Fruit fly (Drosophila melanogaster) whole organism, larva: Measurements from ENCODE around the gene EMC6.

Source experiments
- noc ChIP-seq: fragments of 200-800 bp; sonication (Bioruptor generic); optimal IDR thresholded peaks from 3 replicates; lab custom pipeline; 2019; ENCODE audit warnings: missing biosample characterization, mild to moderate bottlenecking, missing genetic modification characterization, moderate library complexity

Gene EMC6

DNA sequence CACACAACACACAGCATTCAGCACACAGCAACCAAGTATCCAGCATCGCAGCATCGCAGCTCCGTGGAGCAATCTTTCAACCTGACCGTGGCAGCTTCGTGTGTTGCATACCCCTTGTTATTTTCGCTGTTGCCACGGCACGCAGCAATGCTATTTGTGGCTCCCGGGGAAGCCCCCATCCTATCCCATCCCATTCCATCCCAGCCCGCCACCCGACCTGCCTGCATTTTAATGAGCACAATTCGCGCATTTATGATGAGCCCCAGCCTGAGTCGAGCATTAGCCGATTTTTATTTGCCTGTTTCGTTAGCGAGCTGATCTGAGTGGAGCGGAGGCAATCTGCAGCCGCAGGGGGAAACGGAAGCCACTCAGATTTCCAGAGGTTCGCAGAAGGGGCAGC lies 25.2 kb downstream of the EMC6 start:
- no peak for TF ChIP-seq noc (tag; lab: Kevin White, UChicago)

DNA sequence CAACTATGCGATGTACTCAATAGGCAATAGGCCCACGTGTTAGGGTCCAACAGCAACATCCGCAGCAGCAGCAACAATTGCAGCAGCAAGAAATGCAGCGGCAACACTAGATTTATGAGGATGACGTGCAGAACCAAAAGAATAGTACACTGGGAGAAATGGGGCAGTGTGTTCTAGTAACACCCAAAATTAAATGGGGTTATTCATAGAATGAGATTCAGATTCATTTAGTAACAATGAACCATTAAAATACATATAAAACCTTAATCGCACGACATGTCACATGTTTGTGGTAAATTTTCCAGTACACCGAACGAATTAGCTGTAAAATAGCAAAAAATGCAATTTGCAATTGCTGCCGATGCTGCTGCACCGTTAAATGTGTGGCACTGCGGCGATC lies 27.5 kb downstream of the EMC6 start:
- no peak for TF ChIP-seq noc (tag; lab: Kevin White, UChicago)

DNA sequence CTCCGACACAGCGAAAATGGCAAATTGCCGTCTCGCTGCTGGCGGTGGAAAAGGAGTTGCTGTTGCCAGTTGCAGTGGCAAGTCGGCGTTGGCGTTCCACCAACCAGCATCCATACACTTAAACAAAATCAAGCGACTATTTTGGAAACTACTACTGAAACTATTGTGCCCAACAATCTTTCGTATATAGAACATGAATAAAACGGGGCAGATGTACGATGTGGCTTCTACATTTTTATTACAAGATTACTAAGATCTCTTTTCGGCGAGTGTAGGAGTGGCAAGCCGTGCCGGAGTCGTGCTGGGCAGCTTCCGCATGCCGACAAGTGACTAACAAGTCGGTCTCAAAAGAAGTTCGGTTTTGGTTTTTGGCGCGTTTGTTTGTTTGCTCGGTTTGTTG lies 28.3 kb downstream of the EMC6 start:
- no peak for TF ChIP-seq noc (tag; lab: Kevin White, UChicago)

DNA sequence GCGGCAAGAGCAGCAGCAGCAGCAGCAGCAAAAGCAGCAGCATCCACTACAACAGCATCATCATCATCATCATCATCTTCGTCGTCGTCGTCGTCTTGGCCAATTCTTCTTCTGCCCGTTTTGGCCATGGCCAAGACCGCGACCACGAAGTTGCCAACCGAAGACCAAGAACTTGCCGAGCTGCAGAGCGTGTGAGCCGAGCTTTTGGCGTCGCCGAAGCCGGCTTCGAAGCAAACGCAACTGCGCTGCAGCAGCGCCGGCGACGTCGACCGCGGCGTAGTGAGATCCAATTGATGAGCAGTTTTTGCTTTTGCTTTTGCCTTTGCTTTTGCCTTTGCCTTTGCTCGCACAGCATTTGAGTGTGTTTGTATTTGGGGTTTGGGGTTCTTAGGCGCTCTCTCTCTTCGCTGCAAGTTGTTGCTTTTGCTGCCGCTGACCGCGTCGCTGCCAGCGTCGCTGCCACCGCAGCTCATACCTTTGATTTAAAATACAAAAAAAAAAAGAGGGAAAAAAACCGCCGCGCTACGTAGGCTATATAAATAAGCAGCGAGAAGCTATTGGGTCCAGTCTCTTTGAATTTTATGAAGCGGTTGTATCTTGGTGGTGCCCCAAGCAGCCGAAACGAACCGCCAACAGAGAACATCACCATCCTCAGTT lies 39.7 kb downstream of the EMC6 start:
- no peak for TF ChIP-seq noc (tag; lab: Kevin White, UChicago)

DNA sequence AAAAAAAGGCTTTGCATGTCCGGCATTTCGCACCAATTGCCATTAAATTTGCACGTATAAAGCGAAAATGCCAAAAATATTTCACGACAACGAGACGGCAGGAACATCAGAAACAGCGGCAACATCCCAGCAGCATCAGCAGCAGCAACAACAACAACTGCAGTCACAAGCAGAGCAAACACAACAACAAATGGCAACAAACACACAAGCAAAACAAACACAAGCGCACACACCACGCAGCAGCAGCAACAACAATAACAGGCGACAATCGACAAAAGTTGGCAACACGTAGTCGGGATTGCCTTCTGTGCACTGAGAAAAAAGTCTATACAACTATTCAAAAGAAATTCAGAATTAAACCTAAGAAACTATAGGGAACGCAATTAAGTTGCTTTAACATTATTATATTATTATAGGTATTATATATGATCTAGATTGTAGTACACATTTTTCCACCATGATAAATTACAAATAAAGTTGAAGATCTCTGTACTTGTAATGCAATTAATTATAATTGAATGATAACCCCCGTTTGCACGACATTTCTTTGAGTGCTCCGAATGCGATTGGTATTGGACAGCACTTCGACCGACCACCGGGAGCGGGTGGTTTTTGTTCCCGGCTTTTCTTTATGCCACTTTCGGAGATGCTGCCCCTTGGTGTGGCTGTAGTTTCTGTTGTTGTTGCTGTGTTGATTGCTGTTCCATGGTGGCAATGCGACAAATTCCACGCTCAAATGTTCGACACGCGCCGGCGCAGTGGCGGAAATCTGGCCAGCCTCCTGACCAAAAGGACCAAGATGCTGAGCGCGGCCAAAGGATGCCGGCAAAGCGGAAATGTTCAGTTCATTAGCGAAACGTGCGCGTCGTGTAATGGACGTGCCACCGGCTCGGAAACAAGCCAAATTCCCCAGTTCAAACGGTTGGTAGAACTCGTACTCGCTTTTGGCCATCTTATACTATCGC lies 41.0 kb downstream of the EMC6 start, which contains the start of gene tnc:
tnc (plus strand) TSS at position 848 of the 965 bp plus-strand sequence.
- TF ChIP-seq noc (tag; lab: Kevin White, UChicago) = no peak

DNA sequence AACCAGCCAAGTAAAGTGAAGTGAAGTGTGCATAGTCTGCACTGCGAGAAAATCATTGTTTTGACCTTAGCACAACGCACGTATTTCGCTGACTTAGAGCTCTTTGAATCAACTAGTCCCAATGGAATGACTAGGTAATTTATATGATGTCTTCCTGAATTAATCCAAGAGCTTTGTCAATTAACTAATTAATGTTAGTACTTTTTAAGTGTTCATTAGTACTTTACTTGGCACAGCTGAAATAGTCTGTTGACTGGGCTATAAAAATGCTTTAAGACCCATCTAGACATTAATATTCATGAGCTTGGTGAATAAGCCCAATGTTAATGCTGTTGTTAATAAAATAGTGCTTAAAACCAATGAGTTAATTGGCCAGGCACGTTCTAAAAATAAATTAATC lies 48.7 kb downstream of the EMC6 start:
- TF ChIP-seq noc (tag; lab: Kevin White, UChicago) = no peak

DNA sequence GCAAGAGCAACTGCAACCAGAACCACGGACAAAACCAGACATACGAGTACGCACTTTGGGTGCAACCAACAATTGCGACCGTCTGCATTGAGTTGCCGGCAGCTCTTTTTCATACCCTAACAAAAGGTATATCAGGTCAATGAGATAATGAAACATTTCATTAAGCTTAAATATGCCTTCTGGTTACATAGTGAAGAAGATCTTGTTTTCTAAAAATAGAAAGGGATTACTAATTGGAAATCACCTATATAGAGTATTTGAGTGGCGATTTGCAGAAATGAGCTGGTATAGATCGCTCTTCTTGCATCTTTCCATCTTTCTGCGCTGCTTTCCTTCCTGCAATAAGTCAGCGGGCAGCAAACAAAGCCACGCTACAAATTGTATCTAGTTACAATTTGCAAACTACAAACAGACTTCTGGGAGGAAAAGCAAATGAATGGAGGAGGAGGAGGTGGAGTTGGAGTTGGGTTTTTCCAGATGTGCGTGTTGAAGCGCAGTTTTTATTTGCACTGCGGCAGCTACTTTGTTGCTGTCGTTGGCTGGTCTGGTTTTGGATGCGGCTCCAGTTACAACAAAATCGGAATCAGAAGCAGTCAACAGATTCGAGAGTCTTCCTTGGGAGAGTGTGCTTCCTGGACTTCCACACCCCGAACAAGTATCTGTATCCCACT lies 49.9 kb downstream of the EMC6 start:
- no peak for TF ChIP-seq noc (tag; lab: Kevin White, UChicago)
